Fruit fly (Drosophila melanogaster) whole organism, embryonic: ENCODE data around the gene CG43255.

Experiments
- Atf-2 ChIP-seq: fragments of 200-800 bp; sonication (Bioruptor generic); optimal IDR thresholded peaks from 2 replicates; lab custom pipeline; 2016; ENCODE audit warnings: missing biosample characterization, missing genetic modification characterization
- B-H2 ChIP-seq: fragments of 200-800 bp; sonication (Bioruptor generic); optimal IDR thresholded peaks from 2 replicates; lab custom pipeline; 2018; ENCODE audit warnings: missing biosample characterization, mild to moderate bottlenecking, missing genetic modification characterization
- CG10147 ChIP-seq: fragments of 200-800 bp; sonication (Bioruptor generic); optimal IDR thresholded peaks from 2 replicates; lab custom pipeline; 2019; ENCODE audit warnings: missing biosample characterization, mild to moderate bottlenecking, missing genetic modification characterization, moderate library complexity
- CG10321 ChIP-seq: fragments of 200-800 bp; sonication (Bioruptor generic); IDR thresholded peaks from 2 replicates; pipeline ENCODE4 v1.3.6; 2022; ENCODE audit warnings: missing biosample characterization, missing genetic modification characterization
- CG12071 ChIP-seq: fragments of 200-800 bp; sonication (Bioruptor generic); optimal IDR thresholded peaks from 3 replicates; lab custom pipeline; 2018; ENCODE audit warnings: missing biosample characterization, mild to moderate bottlenecking, missing genetic modification characterization
- CG12942 ChIP-seq: fragments of 200-800 bp; sonication (Bioruptor generic); optimal IDR thresholded peaks from 3 replicates; lab custom pipeline; 2016; ENCODE audit warnings: missing biosample characterization, missing genetic modification characterization
- CG14710 ChIP-seq: fragments of 200-800 bp; sonication (Bioruptor generic); optimal IDR thresholded peaks from 3 replicates; lab custom pipeline; 2019; ENCODE audit warnings: missing biosample characterization, mild to moderate bottlenecking, missing genetic modification characterization, moderate library complexity
- CG1602 ChIP-seq: fragments of 200-800 bp; sonication (Bioruptor generic); optimal IDR thresholded peaks from 3 replicates; lab custom pipeline; 2016; ENCODE audit warnings: missing biosample characterization, missing genetic modification characterization
- CG1603 ChIP-seq: fragments of 200-800 bp; sonication (Bioruptor generic); optimal IDR thresholded peaks from 2 replicates; lab custom pipeline; 2019; ENCODE audit warnings: missing biosample characterization, mild to moderate bottlenecking, missing genetic modification characterization, moderate library complexity
- CG18619 ChIP-seq: fragments of 200-800 bp; sonication (Bioruptor generic); optimal IDR thresholded peaks from 3 replicates; lab custom pipeline; 2017; ENCODE audit warnings: missing biosample characterization, mild to moderate bottlenecking, missing genetic modification characterization
- CG18764 ChIP-seq: fragments of 200-800 bp; sonication (Bioruptor generic); optimal IDR thresholded peaks from 3 replicates; lab custom pipeline; 2016; ENCODE audit warnings: missing biosample characterization, missing genetic modification characterization
- CG30403 ChIP-seq: fragments of 200-800 bp; sonication (Bioruptor generic); optimal IDR thresholded peaks from 3 replicates; lab custom pipeline; 2016; ENCODE audit warnings: missing biosample characterization, missing genetic modification characterization
- CG31441 ChIP-seq: fragments of 200-800 bp; sonication (Bioruptor generic); IDR thresholded peaks from 2 replicates; pipeline ENCODE4 v1.3.6; 2022; ENCODE audit warnings: missing biosample characterization, missing genetic modification characterization
- CG3995 ChIP-seq: fragments of 200-800 bp; sonication (Bioruptor generic); optimal IDR thresholded peaks from 3 replicates; lab custom pipeline; 2016; ENCODE audit warnings: missing biosample characterization, missing genetic modification characterization
- CG4282 ChIP-seq: fragments of 200-800 bp; sonication (Bioruptor generic); optimal IDR thresholded peaks from 2 replicates; lab custom pipeline; 2016; ENCODE audit warnings: missing biosample characterization, missing genetic modification characterization
- CG4328 ChIP-seq: fragments of 200-800 bp; sonication (Bioruptor generic); optimal IDR thresholded peaks from 3 replicates; lab custom pipeline; 2017; ENCODE audit warnings: missing biosample characterization, missing genetic modification reagents, missing genetic modification characterization
- CG7357 ChIP-seq: fragments of 200-800 bp; sonication (Bioruptor generic); IDR thresholded peaks from 3 replicates; pipeline ENCODE4 v1.3.6; 2022; ENCODE audit warnings: missing biosample characterization, missing genetic modification characterization
- CG7372 ChIP-seq: fragments of 200-800 bp; sonication (Bioruptor generic); IDR thresholded peaks from 2 replicates; pipeline ENCODE4 v1.3.6; 2022; ENCODE audit warnings: missing biosample characterization, missing genetic modification characterization
- CG7786 ChIP-seq: fragments of 200-800 bp; sonication (Bioruptor generic); optimal IDR thresholded peaks from 2 replicates; lab custom pipeline; 2016; ENCODE audit warnings: missing biosample characterization, missing genetic modification characterization
- CG7928 ChIP-seq: fragments of 200-800 bp; sonication (Bioruptor generic); optimal IDR thresholded peaks from 2 replicates; lab custom pipeline; 2017; ENCODE audit warnings: missing biosample characterization, mild to moderate bottlenecking, missing genetic modification characterization
- CG8765 ChIP-seq: fragments of 200-800 bp; sonication (Bioruptor generic); IDR thresholded peaks from 2 replicates; pipeline ENCODE4 v1.3.6; 2022; ENCODE audit warnings: missing biosample characterization, missing genetic modification characterization
- CrebB ChIP-seq: fragments of 200-800 bp; sonication (Bioruptor generic); optimal IDR thresholded peaks from 3 replicates; lab custom pipeline; 2018; ENCODE audit warnings: missing biosample characterization, mild to moderate bottlenecking, missing genetic modification characterization
- Deaf1 ChIP-seq: fragments of 200-800 bp; optimal IDR thresholded peaks from 3 replicates; lab custom pipeline; 2019; ENCODE audit warnings: missing biosample characterization, mild to moderate bottlenecking, missing genetic modification characterization, moderate library complexity
- Dip2 ChIP-seq: fragments of 200-800 bp; sonication (Bioruptor generic); IDR thresholded peaks from 2 replicates; pipeline ENCODE4 v1.3.6; 2022; ENCODE audit warnings: missing biosample characterization, missing genetic modification characterization
- Dll ChIP-seq: fragments of 200-800 bp; sonication (Bioruptor generic); IDR thresholded peaks from 4 replicates; pipeline ENCODE4 v1.3.6; 2022; ENCODE audit warnings: missing biosample characterization, missing genetic modification characterization; ENCODE audit not compliant: partially characterized antibody
- E2f1 ChIP-seq: fragments of 200-800 bp; sonication (Bioruptor generic); IDR thresholded peaks from 2 replicates; pipeline ENCODE4 v1.3.6; 2022; ENCODE audit warnings: missing biosample characterization, missing genetic modification characterization
- GATAe ChIP-seq: fragments of 200-800 bp; sonication (Bioruptor generic); conservative IDR thresholded peaks from 2 replicates; pipeline ENCODE4 v1.3.6; 2022; ENCODE audit warnings: missing biosample characterization, missing genetic modification characterization
- HLH4C ChIP-seq: fragments of 200-800 bp; sonication (Bioruptor generic); IDR thresholded peaks from 3 replicates; pipeline ENCODE4 v1.3.6; 2022; ENCODE audit warnings: missing biosample characterization, missing genetic modification characterization; ENCODE audit not compliant: partially characterized antibody
- Optix ChIP-seq: fragments of 200-800 bp; sonication (Bioruptor generic); IDR thresholded peaks from 3 replicates; pipeline ENCODE4 v1.3.6; 2022; ENCODE audit warnings: missing biosample characterization, missing genetic modification characterization
- Pdp1 ChIP-seq, 2 experiments: fragments of 200-800 bp; sonication (Bioruptor generic); optimal IDR thresholded peaks; 3 replicates each; lab custom pipeline; 2016; ENCODE audit warnings: missing biosample characterization in 2 of 2, missing genetic modification characterization in 2 of 2, mild to moderate bottlenecking in 1 of 2, moderate library complexity in 1 of 2
- Poxn ChIP-seq: fragments of 200-800 bp; sonication (Bioruptor generic); IDR thresholded peaks from 2 replicates; pipeline ENCODE4 v1.3.6; 2022; ENCODE audit warnings: missing biosample characterization, missing genetic modification characterization
- Sry-δ ChIP-seq: fragments of 200-800 bp; sonication (Bioruptor generic); optimal IDR thresholded peaks from 2 replicates; lab custom pipeline; 2016; ENCODE audit warnings: missing biosample characterization, missing genetic modification characterization
- ab ChIP-seq: fragments of 200-800 bp; sonication (Bioruptor generic); optimal IDR thresholded peaks from 2 replicates; lab custom pipeline; 2016; ENCODE audit warnings: missing biosample characterization, missing genetic modification characterization
- ac ChIP-seq: fragments of 200-800 bp; sonication (Bioruptor generic); optimal IDR thresholded peaks from 3 replicates; lab custom pipeline; 2017; ENCODE audit warnings: missing biosample characterization, mild to moderate bottlenecking, missing genetic modification characterization
- ap ChIP-seq: fragments of 200-800 bp; sonication (Bioruptor generic); IDR thresholded peaks from 2 replicates; pipeline ENCODE4 v1.3.6; 2022; ENCODE audit warnings: missing biosample characterization, missing genetic modification characterization
- crp ChIP-seq, 2 experiments: fragments of 200-800 bp; sonication (Bioruptor generic); optimal IDR thresholded peaks; 2 replicates in 1 of 2; 3 replicates in 1 of 2; lab custom pipeline; 2017; ENCODE audit warnings: missing biosample characterization in 2 of 2, missing genetic modification characterization in 2 of 2, mild to moderate bottlenecking in 1 of 2, moderate library complexity in 1 of 2
- da ChIP-seq: fragments of 200-800 bp; sonication (Bioruptor generic); optimal IDR thresholded peaks from 2 replicates; lab custom pipeline; 2016; ENCODE audit warnings: missing biosample characterization, missing genetic modification characterization
- ems ChIP-seq: fragments of 200-800 bp; sonication (Bioruptor generic); optimal IDR thresholded peaks from 3 replicates; lab custom pipeline; 2016; ENCODE audit warnings: missing biosample characterization, missing genetic modification characterization
- fu2 ChIP-seq: fragments of 200-800 bp; sonication (Bioruptor generic); optimal IDR thresholded peaks from 2 replicates; lab custom pipeline; 2016; ENCODE audit warnings: missing biosample characterization, missing genetic modification characterization
- ind ChIP-seq: fragments of 200-800 bp; sonication (Bioruptor generic); optimal IDR thresholded peaks from 3 replicates; lab custom pipeline; 2016; ENCODE audit warnings: missing biosample characterization, missing genetic modification characterization
- kay ChIP-seq: fragments of 200-800 bp; sonication (Bioruptor generic); optimal IDR thresholded peaks from 2 replicates; lab custom pipeline; 2016; ENCODE audit warnings: missing biosample characterization, missing genetic modification characterization
- kni ChIP-seq: fragments of 200-800 bp; sonication (Bioruptor generic); optimal IDR thresholded peaks from 3 replicates; lab custom pipeline; 2017; ENCODE audit warnings: mild to moderate bottlenecking, missing biosample characterization, missing genetic modification reagents, missing genetic modification characterization
- mam ChIP-seq: fragments of 200-800 bp; sonication (Bioruptor generic); optimal IDR thresholded peaks from 3 replicates; lab custom pipeline; 2016; ENCODE audit warnings: missing biosample characterization, missing genetic modification characterization
- nau ChIP-seq: fragments of 200-800 bp; sonication (Bioruptor generic); optimal IDR thresholded peaks from 3 replicates; lab custom pipeline; 2017; ENCODE audit warnings: missing biosample characterization, mild to moderate bottlenecking, missing genetic modification characterization, missing genetic modification reagents
- run ChIP-seq: fragments of 200-800 bp; sonication (Bioruptor generic); optimal IDR thresholded peaks from 3 replicates; lab custom pipeline; 2018; ENCODE audit warnings: missing biosample characterization, mild to moderate bottlenecking, missing genetic modification characterization
- slbo ChIP-seq: fragments of 200-800 bp; sonication (Bioruptor generic); IDR thresholded peaks from 2 replicates; pipeline ENCODE4 v1.3.6; 2022; ENCODE audit warnings: missing biosample characterization, missing genetic modification characterization
- tap ChIP-seq: fragments of 200-800 bp; optimal IDR thresholded peaks from 3 replicates; lab custom pipeline; 2019; ENCODE audit warnings: missing biosample characterization, mild to moderate bottlenecking, missing genetic modification characterization, moderate library complexity
- tio ChIP-seq: fragments of 200-800 bp; sonication (Bioruptor generic); optimal IDR thresholded peaks from 2 replicates; lab custom pipeline; 2017; ENCODE audit warnings: missing biosample characterization, missing genetic modification characterization, inconsistent platforms
- tll ChIP-seq, 2 experiments: fragments of 200-800 bp in 1 of 2; fragments of >200 bp in 1 of 2; sonication (Bioruptor generic) in 1 of 2; optimal IDR thresholded peaks; 2 replicates each; lab custom pipeline; 2017 to 2019; ENCODE audit warnings: missing biosample characterization in 2 of 2, missing genetic modification characterization in 2 of 2, mild to moderate bottlenecking in 1 of 2, moderate library complexity in 1 of 2
- z ChIP-seq: fragments of 200-800 bp; sonication (Bioruptor generic); IDR thresholded peaks from 3 replicates; pipeline ENCODE4 v1.3.6; 2022; ENCODE audit warnings: missing biosample characterization, missing genetic modification characterization

The CG43255 gene

dm6 chrX:8897859-8898427 lies 25.8 kb upstream of the CG43255 start, which contains the start of gene Moe (continued):
- TF ChIP-seq CG4328 (GFP tag; lab: Kevin White, UChicago) (no peak), CG7928 (GFP tag; lab: Kevin White, UChicago) (no peak), Optix (GFP tag; lab: Robert Waterston, UW) (no peak), CG8765 (GFP tag; lab: Robert Waterston, UW) (peak; percentile 19; the same call in 1 of the 2 replicates), Atf-2 (GFP tag; lab: Kevin White, UChicago) (peak; percentile 45), CG14710 (peak; percentile 62), CG18619 (GFP tag; lab: Kevin White, UChicago) (no peak), HLH4C (peak; percentile 60), ab (GFP tag; lab: Kevin White, UChicago) (no peak), Dip2 (GFP tag; lab: Robert Waterston, UW) (no peak), E2f1 (0 out of 2 replicates have a peak, but pooled peaks have one; percentile 12), CrebB (tag; lab: Kevin White, UChicago) (no peak), CG10321 (GFP tag; lab: Robert Waterston, UW) (no peak), CG7357 (GFP tag; lab: Robert Waterston, UW) (no peak), fu2 (GFP tag; lab: Kevin White, UChicago) (peak; percentile 51), Dll (peak; percentile 86), CG31441 (GFP tag; lab: Robert Waterston, UW) (0 out of 2 replicates have a peak, but pooled peaks have one; percentile 19), CG1602 (GFP tag; lab: Kevin White, UChicago) (peak; percentile 22), Sry-δ (peak; percentile 94), CG18764 (peak; percentile 11), ap (GFP tag; lab: Robert Waterston, UW) (no peak), CG1603 (tag; lab: Kevin White, UChicago) (peak; percentile 55), B-H2 (peak; percentile 42), GATAe (GFP tag; lab: Robert Waterston, UW) (no peak), ac (GFP tag; lab: Kevin White, UChicago) (no peak), CG4282 (GFP tag; lab: Kevin White, UChicago) (peak; percentile 71), nau (GFP tag; lab: Kevin White, UChicago) (no peak), Deaf1 (tag; lab: Kevin White, UChicago) (peak; percentile 0), ind (GFP tag; lab: Kevin White, UChicago) (peak; percentile 63), tll (GFP tag; optimal IDR thresholded peaks at IDR 0.05; lab: Kevin White, UChicago) (no peak), CG7786 (peak; percentile 44), da (GFP tag; lab: Kevin White, UChicago) (no peak), CG10147 (GFP tag; lab: Kevin White, UChicago) (peak; percentile 23), run (tag; lab: Kevin White, UChicago) (no peak), CG3995 (GFP tag; lab: Kevin White, UChicago) (no peak), Poxn (GFP tag; lab: Robert Waterston, UW) (no peak), CG12071 (GFP tag; lab: Kevin White, UChicago) (no peak), kay (GFP tag; lab: Kevin White, UChicago) (no peak), ems (peak; percentile 54), Pdp1 (GFP tag; optimal IDR thresholded peaks at IDR 0.05; lab: Kevin White, UChicago) (peak; percentile 60 to 71), tio (GFP tag; lab: Kevin White, UChicago) (no peak), slbo (GFP tag; lab: Robert Waterston, UW) (peak; percentile 85), CG30403 (GFP tag; lab: Kevin White, UChicago) (peak; percentile 71), crp (GFP tag; optimal IDR thresholded peaks at IDR 0.05; lab: Kevin White, UChicago) (peak in 1 of 2 experiments; percentile 75), CG7372 (GFP tag; lab: Robert Waterston, UW) (no peak), z (GFP tag; lab: Robert Waterston, UW) (no peak), mam (GFP tag; lab: Kevin White, UChicago) (peak; percentile 72), CG12942 (GFP tag; lab: Kevin White, UChicago) (peak; percentile 46), kni (GFP tag; lab: Kevin White, UChicago) (no peak), tap (no peak)
